Worm (Caenorhabditis elegans) whole organism, early embryonic: ENCODE data around the gene C05C9.1.

ENCODE experiments used
- B0310.2 ChIP-seq: sonication (generic microtip); optimal IDR thresholded peaks from 2 replicates; lab custom pipeline; 2016; ENCODE audit warnings: mild to moderate bottlenecking, missing genetic modification characterization, missing compliant biosample characterization
- F13C5.2 ChIP-seq: sonication (generic microtip); optimal IDR thresholded peaks from 2 replicates; lab custom pipeline; 2017; ENCODE audit warnings: mild to moderate bottlenecking, missing genetic modification characterization, inconsistent platforms, missing compliant biosample characterization
- aly-1 ChIP-seq: sonication (generic microtip); optimal IDR thresholded peaks from 2 replicates; lab custom pipeline; 2016; ENCODE audit warnings: missing genetic modification characterization, missing compliant biosample characterization
- ama-1 ChIP-seq: fragments of 150-350 bp; optimal IDR thresholded peaks from 2 replicates; lab custom pipeline; 2014
- ceh-36 ChIP-seq: sonication (generic microtip); optimal IDR thresholded peaks from 2 replicates; lab custom pipeline; 2016; ENCODE audit warnings: missing genetic modification characterization, inconsistent platforms, missing compliant biosample characterization
- ets-7 ChIP-seq: sonication (generic microtip); optimal IDR thresholded peaks from 2 replicates; lab custom pipeline; 2016; ENCODE audit warnings: missing genotype, missing genetic modification characterization, missing compliant biosample characterization
- hmbx-1 ChIP-seq: sonication (generic microtip); optimal IDR thresholded peaks from 2 replicates; lab custom pipeline; 2016; ENCODE audit warnings: mild to moderate bottlenecking, missing genetic modification characterization, missing compliant biosample characterization
- hmg-4 ChIP-seq: fragments of 200-800 bp; sonication (Bioruptor generic); optimal IDR thresholded peaks from 2 replicates; lab custom pipeline; 2018; ENCODE audit warnings: mild to moderate bottlenecking, missing genetic modification characterization, missing compliant biosample characterization
- hnd-1 ChIP-seq: sonication (generic microtip); optimal IDR thresholded peaks from 2 replicates; lab custom pipeline; 2016; ENCODE audit warnings: missing genetic modification characterization, missing compliant biosample characterization
- scrt-1 ChIP-seq: fragments of 200-800 bp; sonication (Bioruptor generic); IDR thresholded peaks from 2 replicates; pipeline ENCODE4 v1.3.6; 2022; ENCODE audit warnings: missing genetic modification characterization, missing compliant biosample characterization
- sea-1 ChIP-seq: fragments of 200-800 bp; sonication (Bioruptor generic); conservative IDR thresholded peaks from 2 replicates; pipeline ENCODE4 v1.3.6; 2022; ENCODE audit warnings: missing genetic modification characterization, missing compliant biosample characterization
- tbx-11 ChIP-seq: fragments of 200-800 bp; sonication (Bioruptor generic); IDR thresholded peaks from 2 replicates; pipeline ENCODE4 v1.3.6; 2022; ENCODE audit warnings: missing genetic modification characterization, missing compliant biosample characterization
- tbx-37 ChIP-seq: fragments of 200-800 bp; sonication (Bioruptor generic); conservative IDR thresholded peaks from 2 replicates; pipeline ENCODE4 v1.3.6; 2022; ENCODE audit warnings: missing genetic modification reagents, missing genetic modification characterization, missing compliant biosample characterization

DNA sequence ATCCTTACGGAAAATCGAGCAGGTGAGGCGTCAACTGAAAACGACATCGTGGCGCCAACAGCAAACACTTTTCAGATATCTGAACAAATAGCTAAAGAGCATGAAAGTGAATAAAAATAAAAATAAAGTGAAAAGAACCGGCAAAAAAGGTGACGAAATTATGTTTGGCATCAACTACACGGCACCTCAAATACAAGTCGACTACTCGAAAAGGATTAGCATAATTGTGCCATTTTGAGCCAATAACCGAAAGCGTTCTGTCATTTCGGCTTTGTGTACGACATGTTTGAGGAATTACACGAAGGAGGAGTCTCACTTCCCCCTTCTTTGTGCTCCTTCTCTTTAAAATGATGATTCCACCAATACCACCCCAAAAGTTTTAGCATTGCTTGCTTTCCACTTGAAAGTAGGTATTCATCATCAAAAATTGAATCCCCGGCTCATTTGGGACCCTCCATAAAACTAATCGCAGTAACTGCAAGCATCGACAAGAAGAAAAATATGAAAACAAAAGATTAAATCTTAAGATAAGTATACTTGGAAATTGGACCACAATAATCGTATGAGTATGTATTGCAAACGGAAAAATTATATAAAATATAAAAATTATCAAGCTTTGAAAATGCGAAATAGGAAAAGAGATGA is 25.8 kb upstream of the C05C9.1 start:
- no peak for TF ChIP-seq hmbx-1
- TF ChIP-seq aly-1 (tag; lab: Kevin White, UChicago): no peak
- no peak for TF ChIP-seq ceh-36
- no peak for TF ChIP-seq F13C5.2 (tag; lab: Kevin White, UChicago)
- TF ChIP-seq ama-1 (lab: Kevin White, UChicago): no peak
- no peak for TF ChIP-seq sea-1 (GFP tag; lab: Robert Waterston, UW)
- TF ChIP-seq B0310.2 (tag; lab: Kevin White, UChicago): no peak
- TF ChIP-seq hnd-1 (tag; lab: Kevin White, UChicago): no peak
- no peak for TF ChIP-seq tbx-37 (GFP tag; lab: Robert Waterston, UW)
- TF ChIP-seq tbx-11 (GFP tag; lab: Robert Waterston, UW): no peak
- TF ChIP-seq scrt-1 (GFP tag; lab: Robert Waterston, UW): no peak
- TF ChIP-seq hmg-4: no peak
- no peak for TF ChIP-seq ets-7 (tag; lab: Kevin White, UChicago)
